Worm (Caenorhabditis elegans): ENCODE measurements around the gene K09D9.14.

ce11 chrV:4056203-4056602 lies 34.5 kb upstream of the K09D9.14 start:
- no peak for TF ChIP-seq attf-5 (GFP tag; optimal IDR thresholded peaks at IDR 0.05)
- TF ChIP-seq efl-1 (GFP tag; optimal IDR thresholded peaks at IDR 0.05), result no peak
- TF ChIP-seq nhr-80 (tag; optimal IDR thresholded peaks at IDR 0.05), result no peak
- no peak for TF ChIP-seq rpc-1 (optimal IDR thresholded peaks at IDR 0.05)
- TF ChIP-seq rpc-1 (tag; optimal IDR thresholded peaks at IDR 0.05), result no peak
- TF ChIP-seq rec-8 (tag; optimal IDR thresholded peaks at IDR 0.05), result no peak
- no peak for TF ChIP-seq nhr-120 (GFP tag; IDR thresholded peaks at IDR 0.05)
- TF ChIP-seq nhr-179 (tag; optimal IDR thresholded peaks at IDR 0.05), result no peak
- TF ChIP-seq nfya-2 (GFP tag; IDR thresholded peaks at IDR 0.05), result no peak
- TF ChIP-seq dpl-1 (GFP tag; optimal IDR thresholded peaks at IDR 0.05), result no peak
- TF ChIP-seq lin-35 (GFP tag; optimal IDR thresholded peaks at IDR 0.05), result no peak
- no peak for TF ChIP-seq hmg-20 (GFP tag; IDR thresholded peaks at IDR 0.05)

All from whole organism, young adult.